Comparison of ENCODE assay signal across 4 fruit fly cellular contexts in the genomic region with DNA sequence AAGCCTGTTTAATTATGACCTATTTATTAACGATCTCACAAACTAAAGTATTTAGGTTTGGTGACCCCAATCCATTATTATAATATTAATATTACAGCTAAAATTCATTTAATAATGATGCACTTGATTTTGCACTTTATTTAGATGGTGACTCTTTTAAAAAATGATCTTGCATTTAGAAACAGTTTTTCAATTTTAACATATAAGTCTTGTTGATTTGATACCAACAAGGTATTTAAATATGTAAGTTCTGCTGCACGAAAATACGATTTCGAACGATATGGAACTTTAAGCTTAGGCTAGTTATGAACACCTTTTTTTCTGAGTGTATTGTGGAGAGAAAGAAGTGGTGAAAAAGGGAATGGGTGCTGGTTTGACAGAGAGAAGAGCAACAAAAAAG.
TF ChIP-seq lines count a peak whose summit lies in the region.

No protein-coding gene starts in this region.

- no peak for TF ChIP-seq CTCF in whole organism, embryonic (GFP tag; optimal IDR thresholded peaks at IDR 0.05; lab: Kevin White, UChicago)

TF ChIP-seq in whole organism, embryonic, 481 proteins besides CTCF, POLR2A, EP300 and RAD21 (continues in another document):
- TF ChIP-seq CG3726 (GFP tag; IDR thresholded peaks at IDR 0.05; lab: Robert Waterston, UW), result 0 out of 3 replicates have a peak, but pooled peaks have one; percentile 33
- no peak for TF ChIP-seq YL-1 (GFP tag; optimal IDR thresholded peaks at IDR 0.05; lab: Kevin White, UChicago)
- no peak for TF ChIP-seq CG12104 (GFP tag; optimal IDR thresholded peaks at IDR 0.05; lab: Kevin White, UChicago)
- no peak for TF ChIP-seq Dek (tag; optimal IDR thresholded peaks at IDR 0.05; lab: Kevin White, UChicago)
- TF ChIP-seq GATAe (GFP tag; conservative IDR thresholded peaks at IDR 0.05; lab: Robert Waterston, UW), result no peak
- TF ChIP-seq ab (GFP tag; optimal IDR thresholded peaks at IDR 0.05; lab: Kevin White, UChicago), result no peak
- TF ChIP-seq MBD-R2 (GFP tag; IDR thresholded peaks at IDR 0.05; lab: Robert Waterston, UW), result no peak
- TF ChIP-seq Mes4 (GFP tag; optimal IDR thresholded peaks at IDR 0.05; lab: Kevin White, UChicago), result no peak
- no peak for TF ChIP-seq Hr3 (GFP tag; optimal IDR thresholded peaks at IDR 0.05; lab: Kevin White, UChicago)
- no peak for TF ChIP-seq pho (GFP tag; optimal IDR thresholded peaks at IDR 0.05; lab: Kevin White, UChicago)
- TF ChIP-seq CG32532 (GFP tag; IDR thresholded peaks at IDR 0.05; lab: Robert Waterston, UW), result no peak
- no peak for TF ChIP-seq CG14014 (GFP tag; IDR thresholded peaks at IDR 0.05; lab: Robert Waterston, UW)
- TF ChIP-seq dm (GFP tag; optimal IDR thresholded peaks at IDR 0.05; lab: Kevin White, UChicago), result no peak
- TF ChIP-seq twi (tag; optimal IDR thresholded peaks at IDR 0.05; lab: Kevin White, UChicago), result no peak
- no peak for TF ChIP-seq ash1 (GFP tag; optimal IDR thresholded peaks at IDR 0.05; lab: Kevin White, UChicago)
- TF ChIP-seq CG3847 (GFP tag; IDR thresholded peaks at IDR 0.05; lab: Robert Waterston, UW), result no peak
- TF ChIP-seq phol (tag; optimal IDR thresholded peaks at IDR 0.05; lab: Kevin White, UChicago), result peak; percentile 38
- TF ChIP-seq sqz (GFP tag; optimal IDR thresholded peaks at IDR 0.05; lab: Kevin White, UChicago), result no peak
- TF ChIP-seq CG1603 (tag; optimal IDR thresholded peaks at IDR 0.05; lab: Kevin White, UChicago), result no peak
- no peak for TF ChIP-seq psq (GFP tag; optimal IDR thresholded peaks at IDR 0.05; lab: Kevin White, UChicago)
- no peak for TF ChIP-seq br (optimal IDR thresholded peaks at IDR 0.05; lab: Kevin White, UChicago)
- TF ChIP-seq klu (GFP tag; IDR thresholded peaks at IDR 0.05; lab: Robert Waterston, UW), result no peak
- no peak for TF ChIP-seq fru (optimal IDR thresholded peaks at IDR 0.05; lab: Kevin White, UChicago)

TF ChIP-seq in whole organism, prepupa, 60 proteins besides CTCF, POLR2A, EP300 and RAD21 (continues in another document):
- TF ChIP-seq dsx (GFP tag; optimal IDR thresholded peaks at IDR 0.05; lab: Kevin White, UChicago; ENCODE audit: poor library complexity, severe bottlenecking) (peak; percentile 12), CG10669 (GFP tag; optimal IDR thresholded peaks at IDR 0.05; lab: Kevin White, UChicago) (peak; percentile 33), ss (GFP tag; optimal IDR thresholded peaks at IDR 0.05; lab: Kevin White, UChicago) (peak in 1 of 2 experiments; percentile 2), CG32006 (GFP tag; optimal IDR thresholded peaks at IDR 0.05; lab: Kevin White, UChicago) (peak; percentile 23), CG16779 (tag; optimal IDR thresholded peaks at IDR 0.05; lab: Kevin White, UChicago) (no peak), Sox15 (GFP tag; optimal IDR thresholded peaks at IDR 0.05; lab: Kevin White, UChicago) (peak; percentile 28), Met (GFP tag; optimal IDR thresholded peaks at IDR 0.05; lab: Kevin White, UChicago) (peak; percentile 59), dac (GFP tag; optimal IDR thresholded peaks at IDR 0.05; lab: Kevin White, UChicago) (no peak), CG6276 (GFP tag; optimal IDR thresholded peaks at IDR 0.05; lab: Kevin White, UChicago) (no peak), Sox14 (GFP tag; optimal IDR thresholded peaks at IDR 0.05; lab: Kevin White, UChicago) (peak; percentile 12), CG11762 (GFP tag; optimal IDR thresholded peaks at IDR 0.05; lab: Kevin White, UChicago; ENCODE audit: insufficient read depth) (no peak), eg (GFP tag; IDR thresholded peaks at IDR 0.05; lab: Robert Waterston, UW) (no peak), CG3032 (tag; optimal IDR thresholded peaks at IDR 0.05; lab: Kevin White, UChicago) (peak; percentile 46), Hr38 (GFP tag; optimal IDR thresholded peaks at IDR 0.05; lab: Kevin White, UChicago) (no peak), esn (GFP tag; optimal IDR thresholded peaks at IDR 0.05; lab: Kevin White, UChicago) (peak; percentile 57), CG11294 (GFP tag; IDR thresholded peaks at IDR 0.05; lab: Robert Waterston, UW) (no peak), Hr39 (GFP tag; optimal IDR thresholded peaks at IDR 0.05; lab: Kevin White, UChicago) (peak; percentile 17), fd85E (GFP tag; optimal IDR thresholded peaks at IDR 0.05; lab: Kevin White, UChicago) (no peak), CG8632 (GFP tag; optimal IDR thresholded peaks at IDR 0.05; lab: Kevin White, UChicago) (peak; percentile 52), CG3919 (GFP tag; optimal IDR thresholded peaks at IDR 0.05; lab: Kevin White, UChicago) (peak; percentile 50), vri (GFP tag; optimal IDR thresholded peaks at IDR 0.05; lab: Kevin White, UChicago) (no peak), CG9139 (GFP tag; optimal IDR thresholded peaks at IDR 0.05; lab: Kevin White, UChicago) (no peak)

TF ChIP-seq in whole organism, pupa, 21 proteins besides CTCF, POLR2A, EP300 and RAD21:
- TF ChIP-seq CG14655 (GFP tag; optimal IDR thresholded peaks at IDR 0.05; lab: Kevin White, UChicago) (peak; percentile 39), CG9948 (tag; optimal IDR thresholded peaks at IDR 0.05; lab: Kevin White, UChicago) (peak; percentile 33), CG17806 (tag; optimal IDR thresholded peaks at IDR 0.05; lab: Kevin White, UChicago) (peak; percentile 20), Snoo (tag; optimal IDR thresholded peaks at IDR 0.05; lab: Kevin White, UChicago) (no peak), CG34367 (tag; optimal IDR thresholded peaks at IDR 0.05; lab: Kevin White, UChicago) (no peak), CG15710 (tag; optimal IDR thresholded peaks at IDR 0.05; lab: Kevin White, UChicago) (peak; percentile 41), CG13204 (GFP tag; optimal IDR thresholded peaks at IDR 0.05; lab: Kevin White, UChicago) (no peak), rn (GFP tag; IDR thresholded peaks at IDR 0.05; lab: Robert Waterston, UW) (no peak), fd96Ca (GFP tag; IDR thresholded peaks at IDR 0.05; lab: Robert Waterston, UW) (no peak), CG8159 (tag; optimal IDR thresholded peaks at IDR 0.05; lab: Kevin White, UChicago) (peak; percentile 54), CG4496 (GFP tag; IDR thresholded peaks at IDR 0.05; lab: Robert Waterston, UW) (no peak), EcR (GFP tag; optimal IDR thresholded peaks at IDR 0.05; lab: Kevin White, UChicago) (no peak)
TF ChIP-seq in whole organism, pupa: peak in this region for 5.

TF ChIP-seq in whole organism, wandering third instar larva, 38 proteins besides CTCF, POLR2A, EP300 and RAD21 (continues in another document):
- TF ChIP-seq foxo (GFP tag; optimal IDR thresholded peaks at IDR 0.05; lab: Kevin White, UChicago) (peak in 1 of 2 experiments; percentile 40), Hnf4 (GFP tag; optimal IDR thresholded peaks at IDR 0.05; lab: Kevin White, UChicago) (no peak), dmrt93B (GFP tag; optimal IDR thresholded peaks at IDR 0.05; lab: Kevin White, UChicago) (peak; percentile 0), OdsH (GFP tag; optimal IDR thresholded peaks at IDR 0.05; lab: Kevin White, UChicago) (peak; percentile 18), Mio (GFP tag; optimal IDR thresholded peaks at IDR 0.05; lab: Kevin White, UChicago) (no peak), HLH106 (tag; optimal IDR thresholded peaks at IDR 0.05; lab: Kevin White, UChicago) (peak; percentile 46), woc (GFP tag; optimal IDR thresholded peaks at IDR 0.05; lab: Kevin White, UChicago) (peak; percentile 19), Hr78 (GFP tag; optimal IDR thresholded peaks at IDR 0.05; lab: Kevin White, UChicago) (no peak), ey (GFP tag; optimal IDR thresholded peaks at IDR 0.05; lab: Kevin White, UChicago) (peak; percentile 6), h (GFP tag; optimal IDR thresholded peaks at IDR 0.05; lab: Kevin White, UChicago) (peak; percentile 37), Dfd (GFP tag; optimal IDR thresholded peaks at IDR 0.05; lab: Kevin White, UChicago) (no peak), fru (GFP tag; optimal IDR thresholded peaks at IDR 0.05; lab: Kevin White, UChicago) (peak; percentile 36), br (GFP tag; optimal IDR thresholded peaks at IDR 0.05; lab: Kevin White, UChicago) (no peak), CrebA (GFP tag; optimal IDR thresholded peaks at IDR 0.05; lab: Kevin White, UChicago; ENCODE audit: borderline replicate concordance) (no peak), Jra (GFP tag; optimal IDR thresholded peaks at IDR 0.05; lab: Kevin White, UChicago) (no peak), Sp1 (GFP tag; optimal IDR thresholded peaks at IDR 0.05; lab: Kevin White, UChicago) (peak; percentile 61), N (GFP tag; optimal IDR thresholded peaks at IDR 0.05; lab: Kevin White, UChicago) (no peak), rgr (GFP tag; optimal IDR thresholded peaks at IDR 0.05; lab: Kevin White, UChicago) (no peak), Hr83 (GFP tag; optimal IDR thresholded peaks at IDR 0.05; lab: Kevin White, UChicago; ENCODE audit: poor library complexity, severe bottlenecking) (no peak), sv (GFP tag; optimal IDR thresholded peaks at IDR 0.05; lab: Kevin White, UChicago) (no peak), Abd-B (GFP tag; optimal IDR thresholded peaks at IDR 0.05; lab: Kevin White, UChicago) (no peak), CG9705 (GFP tag; optimal IDR thresholded peaks at IDR 0.05; lab: Kevin White, UChicago) (no peak), Myc (optimal IDR thresholded peaks at IDR 0.05; lab: Kevin White, UChicago) (no peak), brk (GFP tag; optimal IDR thresholded peaks at IDR 0.05; lab: Kevin White, UChicago) (no peak), Dif (GFP tag; optimal IDR thresholded peaks at IDR 0.05; lab: Kevin White, UChicago; ENCODE audit: partially characterized antibody) (no peak), Rel (GFP tag; optimal IDR thresholded peaks at IDR 0.05; lab: Kevin White, UChicago) (no peak), Rel (tag; optimal IDR thresholded peaks at IDR 0.05; lab: Kevin White, UChicago) (no peak), CG32264 (GFP tag; optimal IDR thresholded peaks at IDR 0.05; lab: Kevin White, UChicago) (no peak), tai (GFP tag; optimal IDR thresholded peaks at IDR 0.05; lab: Kevin White, UChicago) (no peak), dsf (GFP tag; optimal IDR thresholded peaks at IDR 0.05; lab: Kevin White, UChicago; ENCODE audit: borderline replicate concordance) (no peak), pan (optimal IDR thresholded peaks at IDR 0.05; lab: Kevin White, UChicago) (no peak), dl (GFP tag; optimal IDR thresholded peaks at IDR 0.05; lab: Kevin White, UChicago; ENCODE audit: insufficient read depth in 1 of 2, partially characterized antibody in 2 of 2) (no peak), lola (GFP tag; optimal IDR thresholded peaks at IDR 0.05; lab: Kevin White, UChicago) (no peak), Vsx2 (GFP tag; optimal IDR thresholded peaks at IDR 0.05; lab: Kevin White, UChicago; ENCODE audit: partially characterized antibody) (no peak), GATAd (GFP tag; optimal IDR thresholded peaks at IDR 0.05; lab: Kevin White, UChicago) (no peak), jim (GFP tag; optimal IDR thresholded peaks at IDR 0.05; lab: Kevin White, UChicago) (no peak), sage (GFP tag; optimal IDR thresholded peaks at IDR 0.05; lab: Kevin White, UChicago) (no peak), psq (GFP tag; optimal IDR thresholded peaks at IDR 0.05; lab: Kevin White, UChicago) (peak; percentile 50)
